Worm (Caenorhabditis elegans) whole organism, midembryonic: ENCODE results near the gene H27A22.1.

ENCODE experiments used
- T22C8.4 ChIP-seq: fragments of 200-800 bp; sonication (Bioruptor generic); IDR thresholded peaks from 2 replicates; pipeline ENCODE4 v1.3.6; 2022; ENCODE audit warnings: missing genetic modification characterization, missing compliant biosample characterization
- cog-1 ChIP-seq: sonication (generic microtip); optimal IDR thresholded peaks from 2 replicates; lab custom pipeline; 2016; ENCODE audit warnings: missing genetic modification characterization, missing compliant biosample characterization
- flt-1 ChIP-seq: fragments of 200-800 bp; sonication (Bioruptor generic); IDR thresholded peaks from 2 replicates; pipeline ENCODE4 v1.3.6; 2022; ENCODE audit warnings: missing genetic modification characterization, missing compliant biosample characterization
- klf-2 ChIP-seq: fragments of 200-800 bp; sonication (Bioruptor generic); conservative IDR thresholded peaks from 2 replicates; pipeline ENCODE4 v1.3.6; 2022; ENCODE audit warnings: missing genetic modification reagents, missing genetic modification characterization, missing compliant biosample characterization
- med-1 ChIP-seq: sonication (generic microtip); optimal IDR thresholded peaks from 2 replicates; lab custom pipeline; 2017; ENCODE audit warnings: missing genetic modification characterization, mild to moderate bottlenecking, missing compliant biosample characterization, antibody characterized with exemption, missing genetic modification reagents; ENCODE audit not compliant: insufficient read depth
- ref-1 ChIP-seq: fragments of 200-800 bp; sonication (Bioruptor generic); conservative IDR thresholded peaks from 2 replicates; pipeline ENCODE4 v1.3.6; 2022; ENCODE audit warnings: missing genetic modification reagents, missing genetic modification characterization, missing compliant biosample characterization
- tab-1 ChIP-seq: fragments of 200-800 bp; sonication (Bioruptor generic); IDR thresholded peaks from 2 replicates; pipeline ENCODE4 v1.3.6; 2022; ENCODE audit warnings: missing genetic modification characterization, missing compliant biosample characterization
- ztf-23 ChIP-seq: fragments of 200-800 bp; sonication (Bioruptor generic); IDR thresholded peaks from 2 replicates; pipeline ENCODE4 v1.3.6; 2022; ENCODE audit warnings: missing genetic modification reagents, missing genetic modification characterization, missing compliant biosample characterization
- ztf-29 ChIP-seq: fragments of 200-800 bp; sonication (Bioruptor generic); IDR thresholded peaks from 2 replicates; pipeline ENCODE4 v1.3.6; 2022; ENCODE audit warnings: missing genetic modification reagents, missing genetic modification characterization, missing compliant biosample characterization

- TF ChIP-seq tab-1 (GFP tag; lab: Robert Waterston, UW), result no peak
- TF ChIP-seq ref-1 (GFP tag; lab: Robert Waterston, UW), result no peak
- no peak for TF ChIP-seq flt-1 (GFP tag; lab: Robert Waterston, UW)
- no peak for TF ChIP-seq ztf-29 (GFP tag; lab: Robert Waterston, UW)
- TF ChIP-seq klf-2 (GFP tag; lab: Robert Waterston, UW), result no peak
- no peak for TF ChIP-seq ztf-23 (GFP tag; lab: Robert Waterston, UW)
- TF ChIP-seq med-1 (GFP tag; lab: Kevin White, UChicago), result no peak
- no peak for TF ChIP-seq T22C8.4
- no peak for TF ChIP-seq cog-1 (tag; lab: Kevin White, UChicago)
Measured at ce11 chrV:10564140-10564539, 38.2 kb upstream of the H27A22.1 start.
